Fruit fly (Drosophila melanogaster): ENCODE data around the gene Fnta.

The Fnta gene

DNA sequence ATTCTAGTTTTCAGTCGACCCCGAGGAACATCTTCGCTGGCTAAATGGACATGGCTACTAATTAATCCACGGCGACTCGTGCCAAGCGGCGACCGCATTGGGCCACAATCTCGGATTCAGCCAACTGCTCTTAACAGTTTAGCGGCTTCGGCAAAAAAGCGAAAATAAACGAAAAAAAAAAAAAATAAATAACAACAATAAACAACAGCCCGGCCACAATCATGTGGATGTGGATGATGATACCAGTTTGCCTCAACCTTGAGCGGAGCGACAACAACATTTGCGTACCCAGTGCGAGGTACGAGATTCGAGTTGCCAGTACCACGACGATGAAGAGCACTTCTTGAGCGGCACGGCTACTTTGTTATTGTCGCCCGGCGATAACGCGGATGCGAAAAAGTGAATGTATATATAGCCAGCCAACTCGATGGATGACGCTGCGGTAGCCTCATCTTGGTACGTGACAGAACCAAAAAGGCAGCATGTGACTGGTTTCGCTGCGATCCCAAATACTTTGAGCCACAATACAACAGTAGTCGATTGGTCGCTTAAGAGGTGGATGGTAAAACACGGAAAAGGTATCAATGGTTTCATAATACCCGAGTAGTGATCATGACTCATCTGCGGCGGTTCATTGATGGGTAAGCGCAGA is 22.4 kb downstream of the Fnta start:
- TF ChIP-seq Snoo (tag; optimal IDR thresholded peaks at IDR 0.05) (no peak), CG32121 (GFP tag; IDR thresholded peaks at IDR 0.05) (no peak), D1 (tag; optimal IDR thresholded peaks at IDR 0.05) (no peak), CG15710 (tag; optimal IDR thresholded peaks at IDR 0.05) (no peak), fd96Ca (GFP tag; IDR thresholded peaks at IDR 0.05) (no peak), EcR (GFP tag; optimal IDR thresholded peaks at IDR 0.05) (peak; percentile 63), CG10348 (GFP tag; IDR thresholded peaks at IDR 0.05) (no peak), CG13204 (GFP tag; optimal IDR thresholded peaks at IDR 0.05) (peak; percentile 67)

DNA sequence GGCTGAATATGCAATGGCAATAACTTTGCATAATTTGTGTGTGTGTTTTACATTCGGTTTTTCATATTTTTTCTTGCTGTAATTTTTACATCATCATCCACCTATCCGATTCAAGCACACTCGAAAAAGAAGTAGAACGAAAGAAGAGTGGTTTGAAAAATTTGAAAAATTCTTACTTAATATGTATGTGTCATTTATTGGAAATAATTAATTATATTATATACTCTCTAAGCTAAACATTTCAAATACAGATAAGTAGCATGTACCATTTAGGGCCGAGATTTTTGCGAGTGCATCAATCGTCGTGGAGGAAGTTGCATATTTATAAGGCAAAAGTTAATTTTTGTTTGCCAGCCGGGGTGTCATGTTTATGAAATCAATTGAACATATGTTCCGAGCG is 24.4 kb downstream of the Fnta start:
- TF ChIP-seq CG17806 (tag; optimal IDR thresholded peaks at IDR 0.05) (peak; percentile 3), Snoo (tag; optimal IDR thresholded peaks at IDR 0.05) (no peak), CG8301 (tag; optimal IDR thresholded peaks at IDR 0.05) (no peak), CG8159 (tag; optimal IDR thresholded peaks at IDR 0.05) (peak; percentile 14)

DNA sequence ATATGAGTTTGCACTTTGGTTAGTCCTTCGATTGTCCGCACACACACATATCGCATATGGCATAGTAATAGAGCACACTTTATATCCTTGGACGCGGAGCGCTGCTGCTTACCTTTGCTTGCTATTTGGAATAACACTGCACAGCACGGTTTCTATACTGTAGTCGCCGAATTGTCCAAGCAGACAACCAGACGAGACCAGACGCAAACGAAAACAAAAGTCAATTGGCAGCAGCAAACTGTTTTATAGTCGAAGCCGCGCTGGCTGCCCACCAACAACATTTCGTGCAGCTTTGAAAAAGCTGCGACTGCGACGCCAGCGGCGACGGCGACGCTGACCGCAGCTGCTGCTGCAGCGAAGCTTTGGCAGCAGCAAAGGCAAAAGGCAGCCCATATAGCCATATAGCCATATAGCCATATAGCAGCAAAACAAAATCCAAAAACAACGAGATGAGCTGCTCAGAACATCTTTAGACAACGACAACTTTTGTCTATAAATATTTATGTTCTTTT is 28.7 kb downstream of the Fnta start, which contains the start of gene slf:
slf (minus strand) TSS at position 219 of the 512 bp plus-strand sequence.
- TF ChIP-seq CG14655 (GFP tag; optimal IDR thresholded peaks at IDR 0.05) = no peak
- TF ChIP-seq Ets98B (GFP tag; IDR thresholded peaks at IDR 0.05) = 0 out of 2 replicates have a peak, but pooled peaks have one; percentile 23

dm6 chr2L:4800033-4800432 is 30.5 kb downstream of the Fnta start:
- no peak for TF ChIP-seq Ets98B (GFP tag; IDR thresholded peaks at IDR 0.05)
- peak; percentile 95 for TF ChIP-seq EcR (GFP tag; optimal IDR thresholded peaks at IDR 0.05)

DNA sequence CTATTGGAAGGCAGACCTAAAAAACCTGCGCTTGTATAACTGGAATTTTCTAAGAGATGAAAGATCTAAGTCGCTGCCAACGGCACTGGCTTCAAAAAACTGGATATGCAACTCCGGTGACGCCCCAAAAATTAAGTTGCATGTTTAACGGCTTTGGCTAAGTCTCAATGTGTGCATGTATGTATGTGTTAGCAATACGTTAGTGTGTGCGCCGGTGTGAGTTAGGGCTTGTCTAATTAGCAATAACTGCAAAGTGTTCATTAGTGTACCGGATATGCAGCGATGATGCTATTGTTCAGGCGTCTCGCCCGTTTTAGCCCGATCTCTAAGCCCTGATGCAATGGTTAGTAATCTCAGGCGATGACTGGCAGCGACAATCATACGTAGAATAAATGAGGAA is 31.6 kb downstream of the Fnta start:
- TF ChIP-seq CG17806 (tag; optimal IDR thresholded peaks at IDR 0.05) (no peak), CG15710 (tag; optimal IDR thresholded peaks at IDR 0.05) (no peak), CG10348 (GFP tag; IDR thresholded peaks at IDR 0.05) (no peak), gl (tag; optimal IDR thresholded peaks at IDR 0.05) (no peak), CG34367 (tag; optimal IDR thresholded peaks at IDR 0.05) (no peak)

- peak; percentile 50 for TF ChIP-seq CG17806 (tag; optimal IDR thresholded peaks at IDR 0.05)
- TF ChIP-seq CG8301 (tag; optimal IDR thresholded peaks at IDR 0.05) = peak; percentile 88
- TF ChIP-seq D1 (tag; optimal IDR thresholded peaks at IDR 0.05) = no peak
- TF ChIP-seq EcR (GFP tag; optimal IDR thresholded peaks at IDR 0.05) = no peak
- TF ChIP-seq CG12605 (GFP tag; IDR thresholded peaks at IDR 0.05) = no peak
- peak; percentile 87 for TF ChIP-seq Ets98B (GFP tag; IDR thresholded peaks at IDR 0.05)
- peak; percentile 55 for TF ChIP-seq CG32121 (GFP tag; IDR thresholded peaks at IDR 0.05)
- TF ChIP-seq CG8159 (tag; optimal IDR thresholded peaks at IDR 0.05) = peak; percentile 50
- no peak for TF ChIP-seq CG15710 (tag; optimal IDR thresholded peaks at IDR 0.05)
- TF ChIP-seq Pif1B (GFP tag; optimal IDR thresholded peaks at IDR 0.05) = no peak
- no peak for TF ChIP-seq gl (tag; optimal IDR thresholded peaks at IDR 0.05)
- TF ChIP-seq CG14655 (GFP tag; optimal IDR thresholded peaks at IDR 0.05) = peak; percentile 89
- TF ChIP-seq Snoo (tag; optimal IDR thresholded peaks at IDR 0.05) = no peak
- TF ChIP-seq CG4496 (GFP tag; IDR thresholded peaks at IDR 0.05) = peak; percentile 81
- TF ChIP-seq rn (GFP tag; IDR thresholded peaks at IDR 0.05) = peak; percentile 67
- TF ChIP-seq CG10348 (GFP tag; IDR thresholded peaks at IDR 0.05) = no peak
- no peak for TF ChIP-seq CG13204 (GFP tag; optimal IDR thresholded peaks at IDR 0.05)
- TF ChIP-seq CG9948 (tag; optimal IDR thresholded peaks at IDR 0.05) = peak; percentile 12
- TF ChIP-seq Pif1A (GFP tag; optimal IDR thresholded peaks at IDR 0.05) = peak; percentile 73
- TF ChIP-seq fd96Ca (GFP tag; IDR thresholded peaks at IDR 0.05) = peak; percentile 89
- TF ChIP-seq CG34367 (tag; optimal IDR thresholded peaks at IDR 0.05) = no peak
Observed at dm6 chr2L:4797643-4798042, 32.9 kb downstream of the Fnta start.

DNA sequence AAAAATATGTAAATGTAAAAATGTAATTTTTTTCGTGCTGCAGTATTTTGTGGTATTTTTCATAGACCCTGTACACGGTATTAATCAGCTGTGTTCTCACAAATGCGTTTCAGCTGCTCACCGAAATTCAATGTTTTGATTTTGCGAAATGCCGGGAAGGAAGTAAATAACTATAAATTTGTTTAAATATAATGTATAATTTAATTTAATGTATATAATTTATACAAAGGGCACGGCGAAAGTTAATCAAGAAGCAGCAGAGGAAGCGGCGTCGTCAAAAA is 36.0 kb downstream of the Fnta start, which contains the start of gene CG3294:
CG3294 (plus strand) TSS at position 26 of the 281 bp plus-strand sequence.
- TF ChIP-seq CG13204 (GFP tag; optimal IDR thresholded peaks at IDR 0.05) (no peak), CG10348 (GFP tag; IDR thresholded peaks at IDR 0.05) (no peak), CG8159 (tag; optimal IDR thresholded peaks at IDR 0.05) (no peak), rn (GFP tag; IDR thresholded peaks at IDR 0.05) (no peak), D1 (tag; optimal IDR thresholded peaks at IDR 0.05) (no peak), Pif1A (GFP tag; optimal IDR thresholded peaks at IDR 0.05) (no peak), CG9948 (tag; optimal IDR thresholded peaks at IDR 0.05) (no peak), gl (tag; optimal IDR thresholded peaks at IDR 0.05) (no peak), CG32121 (GFP tag; IDR thresholded peaks at IDR 0.05) (no peak), fd96Ca (GFP tag; IDR thresholded peaks at IDR 0.05) (no peak), Pif1B (GFP tag; optimal IDR thresholded peaks at IDR 0.05) (no peak), CG4496 (GFP tag; IDR thresholded peaks at IDR 0.05) (no peak), EcR (GFP tag; optimal IDR thresholded peaks at IDR 0.05) (no peak), CG34367 (tag; optimal IDR thresholded peaks at IDR 0.05) (no peak), CG12605 (GFP tag; IDR thresholded peaks at IDR 0.05) (no peak), CG17806 (tag; optimal IDR thresholded peaks at IDR 0.05) (no peak), Snoo (tag; optimal IDR thresholded peaks at IDR 0.05) (no peak), CG15710 (tag; optimal IDR thresholded peaks at IDR 0.05) (no peak)
